Fruit fly (Drosophila melanogaster) whole organism, pupa: Measurements from ENCODE around the gene Yif1.
A peak's percentile ranks its signal among the peaks of the same experiment; 100 is the strongest.

Source experiments
- CG12605 ChIP-seq: fragments of 200-800 bp; sonication (Bioruptor generic); IDR thresholded peaks from 2 replicates; pipeline ENCODE4 v1.3.6; 2022; ENCODE audit warnings: missing biosample characterization, missing genetic modification characterization
- CG17806 ChIP-seq: fragments of 200-800 bp; sonication (Bioruptor generic); optimal IDR thresholded peaks from 2 replicates; lab custom pipeline; 2018; ENCODE audit warnings: missing biosample characterization, mild to moderate bottlenecking, missing genetic modification characterization, moderate library complexity
- CG4496 ChIP-seq: fragments of 200-800 bp; sonication (Bioruptor generic); IDR thresholded peaks from 3 replicates; pipeline ENCODE4 v1.3.6; 2022; ENCODE audit warnings: missing biosample characterization, missing genetic modification characterization
- D1 ChIP-seq: fragments of 200-800 bp; sonication (Bioruptor generic); optimal IDR thresholded peaks from 2 replicates; lab custom pipeline; 2018; ENCODE audit warnings: missing biosample characterization, mild to moderate bottlenecking, missing genetic modification characterization, moderate library complexity
- EcR ChIP-seq: fragments of 200-800 bp; sonication (Bioruptor generic); optimal IDR thresholded peaks from 3 replicates; lab custom pipeline; 2019; ENCODE audit warnings: missing biosample characterization, missing genetic modification characterization, mild to moderate bottlenecking, moderate library complexity, missing genetic modification reagents

DNA sequence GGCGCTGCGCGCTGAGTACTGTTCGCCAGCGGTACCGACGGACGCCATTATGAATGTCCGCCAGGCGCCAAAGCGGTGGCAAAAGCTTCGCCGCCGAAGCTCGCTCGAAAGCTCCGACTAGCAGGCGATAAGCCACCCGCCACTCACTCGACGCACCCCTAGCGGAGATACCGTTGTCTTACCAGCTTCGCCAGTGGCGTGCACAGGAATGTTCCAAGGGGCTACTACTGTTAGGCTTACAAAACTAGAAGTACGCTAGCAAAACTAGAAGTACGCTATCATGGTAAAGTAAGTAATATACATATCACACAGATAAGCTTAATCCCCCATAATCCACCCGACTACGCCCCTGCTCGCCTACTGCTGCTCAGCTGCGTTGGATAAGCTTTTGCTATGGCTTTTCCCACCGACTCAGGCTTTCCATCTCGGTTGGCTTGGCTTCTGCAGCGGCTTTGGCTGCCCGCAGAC is 3.5 kb upstream of the Yif1 start, which contains the start of gene amon:
- TF ChIP-seq CG4496 (GFP tag; lab: Robert Waterston, UW) = peak; percentile 99
- TF ChIP-seq CG12605 (GFP tag; lab: Robert Waterston, UW) = peak; percentile 96
- TF ChIP-seq EcR (GFP tag; lab: Kevin White, UChicago) = no peak
- TF ChIP-seq D1 (tag; lab: Kevin White, UChicago) = no peak
- peak; percentile 95 for TF ChIP-seq CG17806 (tag; lab: Kevin White, UChicago)
